Worm (Caenorhabditis elegans): ENCODE measurements around the gene T13A10.2.
A peak's percentile ranks its signal among the peaks of the same experiment; 100 is the strongest.

The T13A10.2 gene

ce11 chrIV:6271923-6272322, 18.8 kb downstream of the T13A10.2 start, which contains the start of gene srv-31:
TSS of gene srv-31 (minus strand) at chrIV:6272023.
- no peak for TF ChIP-seq B0310.2 (tag; optimal IDR thresholded peaks at IDR 0.05)
- TF ChIP-seq ceh-36 (tag; optimal IDR thresholded peaks at IDR 0.05) = no peak
- TF ChIP-seq ceh-13 (GFP tag; optimal IDR thresholded peaks at IDR 0.05) = no peak

- TF ChIP-seq hmg-4 (GFP tag; optimal IDR thresholded peaks at IDR 0.05) (no peak), hmbx-1 (tag; optimal IDR thresholded peaks at IDR 0.05) (no peak), scrt-1 (GFP tag; IDR thresholded peaks at IDR 0.05) (no peak), tbx-37 (GFP tag; conservative IDR thresholded peaks at IDR 0.05) (no peak), F13C5.2 (tag; optimal IDR thresholded peaks at IDR 0.05) (no peak), aly-1 (tag; optimal IDR thresholded peaks at IDR 0.05) (no peak), tra-4 (tag; optimal IDR thresholded peaks at IDR 0.05) (no peak), B0310.2 (tag; optimal IDR thresholded peaks at IDR 0.05) (no peak), flt-1 (GFP tag; IDR thresholded peaks at IDR 0.05) (no peak), hnd-1 (tag; optimal IDR thresholded peaks at IDR 0.05) (no peak), ets-7 (tag; optimal IDR thresholded peaks at IDR 0.05) (no peak), ceh-13 (GFP tag; optimal IDR thresholded peaks at IDR 0.05) (no peak), pes-1 (GFP tag; IDR thresholded peaks at IDR 0.05) (no peak), ama-1 (optimal IDR thresholded peaks at IDR 0.05) (no peak), sea-1 (GFP tag; conservative IDR thresholded peaks at IDR 0.05) (no peak), tbx-11 (GFP tag; IDR thresholded peaks at IDR 0.05) (no peak), ceh-36 (tag; optimal IDR thresholded peaks at IDR 0.05) (no peak)
These were observed 22.6 kb downstream of the T13A10.2 start, which contains the start of the genes aat-4 and T13A10.1 for ce11 chrIV:6275671-6276209. TSS of gene aat-4 (minus strand) at chrIV:6275721. TSS of gene T13A10.1 (plus strand) at chrIV:6276081.

- no peak for TF ChIP-seq pes-1 (GFP tag; IDR thresholded peaks at IDR 0.05)
- no peak for TF ChIP-seq B0310.2 (tag; optimal IDR thresholded peaks at IDR 0.05)
- no peak for TF ChIP-seq tra-4 (tag; optimal IDR thresholded peaks at IDR 0.05)
- TF ChIP-seq hmbx-1 (tag; optimal IDR thresholded peaks at IDR 0.05) = no peak
- no peak for TF ChIP-seq hmg-4 (GFP tag; optimal IDR thresholded peaks at IDR 0.05)
These were observed 26.3 kb downstream of the T13A10.2 start, which contains the start of gene sams-5 for ce11 chrIV:6279392-6279791. TSS of gene sams-5 (minus strand) at chrIV:6279522.

- no peak for TF ChIP-seq ceh-13 (GFP tag; optimal IDR thresholded peaks at IDR 0.05)
- TF ChIP-seq F13C5.2 (tag; optimal IDR thresholded peaks at IDR 0.05) = no peak
- no peak for TF ChIP-seq sea-1 (GFP tag; conservative IDR thresholded peaks at IDR 0.05)
- TF ChIP-seq ets-7 (tag; optimal IDR thresholded peaks at IDR 0.05) = no peak
- no peak for TF ChIP-seq tbx-11 (GFP tag; IDR thresholded peaks at IDR 0.05)
- no peak for TF ChIP-seq tbx-37 (GFP tag; conservative IDR thresholded peaks at IDR 0.05)
These were observed 29.0 kb downstream of the T13A10.2 start, which contains the start of gene srv-32 for ce11 chrIV:6282143-6282542. TSS of gene srv-32 (minus strand) at chrIV:6282243.

- TF ChIP-seq ceh-36 (tag; optimal IDR thresholded peaks at IDR 0.05) (no peak), tra-4 (tag; optimal IDR thresholded peaks at IDR 0.05) (no peak), pes-1 (GFP tag; IDR thresholded peaks at IDR 0.05) (no peak), ceh-13 (GFP tag; optimal IDR thresholded peaks at IDR 0.05) (no peak), tbx-37 (GFP tag; conservative IDR thresholded peaks at IDR 0.05) (no peak), B0310.2 (tag; optimal IDR thresholded peaks at IDR 0.05) (no peak), sea-1 (GFP tag; conservative IDR thresholded peaks at IDR 0.05) (no peak)
These were observed 31.2 kb downstream of the T13A10.2 start, which contains the start of gene ops-1 for ce11 chrIV:6284277-6284676. TSS of gene ops-1 (minus strand) at chrIV:6284377.

- no peak for TF ChIP-seq hmg-4 (GFP tag; optimal IDR thresholded peaks at IDR 0.05)
- no peak for TF ChIP-seq ceh-13 (GFP tag; optimal IDR thresholded peaks at IDR 0.05)
- no peak for TF ChIP-seq hmbx-1 (tag; optimal IDR thresholded peaks at IDR 0.05)
- TF ChIP-seq tra-4 (tag; optimal IDR thresholded peaks at IDR 0.05) = no peak
- TF ChIP-seq sea-1 (GFP tag; conservative IDR thresholded peaks at IDR 0.05) = no peak
These were observed 37.6 kb downstream of the T13A10.2 start, which contains the start of gene srv-24 for ce11 chrIV:6290741-6291140. TSS of gene srv-24 (minus strand) at chrIV:6290841.

ce11 chrIV:6294081-6294480, 41.0 kb downstream of the T13A10.2 start, which contains the start of gene hil-2:
TSS of gene hil-2 (plus strand) at chrIV:6294240.
- no peak for TF ChIP-seq ceh-13 (GFP tag; optimal IDR thresholded peaks at IDR 0.05)
- 0 out of 2 replicates have a peak, but pooled peaks have one; percentile 37 for TF ChIP-seq sea-1 (GFP tag; conservative IDR thresholded peaks at IDR 0.05)
- TF ChIP-seq tbx-37 (GFP tag; conservative IDR thresholded peaks at IDR 0.05) = no peak
- TF ChIP-seq hnd-1 (tag; optimal IDR thresholded peaks at IDR 0.05) = no peak
- TF ChIP-seq F13C5.2 (tag; optimal IDR thresholded peaks at IDR 0.05) = no peak
- TF ChIP-seq tbx-11 (GFP tag; IDR thresholded peaks at IDR 0.05) = 0 out of 2 replicates have a peak, but pooled peaks have one; percentile 13
- no peak for TF ChIP-seq tra-4 (tag; optimal IDR thresholded peaks at IDR 0.05)
- TF ChIP-seq ama-1 (optimal IDR thresholded peaks at IDR 0.05) = peak; percentile 93
- TF ChIP-seq ceh-36 (tag; optimal IDR thresholded peaks at IDR 0.05) = no peak
- no peak for TF ChIP-seq scrt-1 (GFP tag; IDR thresholded peaks at IDR 0.05)
- peak; percentile 53; the same call in 1 of the 2 replicates for TF ChIP-seq flt-1 (GFP tag; IDR thresholded peaks at IDR 0.05)
- TF ChIP-seq ets-7 (tag; optimal IDR thresholded peaks at IDR 0.05) = no peak
- TF ChIP-seq hmbx-1 (tag; optimal IDR thresholded peaks at IDR 0.05) = no peak
- no peak for TF ChIP-seq B0310.2 (tag; optimal IDR thresholded peaks at IDR 0.05)
- TF ChIP-seq pes-1 (GFP tag; IDR thresholded peaks at IDR 0.05) = no peak
- TF ChIP-seq hmg-4 (GFP tag; optimal IDR thresholded peaks at IDR 0.05) = no peak
- no peak for TF ChIP-seq aly-1 (tag; optimal IDR thresholded peaks at IDR 0.05)

- no peak for TF ChIP-seq ceh-36 (tag; optimal IDR thresholded peaks at IDR 0.05)
- TF ChIP-seq sea-1 (GFP tag; conservative IDR thresholded peaks at IDR 0.05) = no peak
- no peak for TF ChIP-seq tra-4 (tag; optimal IDR thresholded peaks at IDR 0.05)
- TF ChIP-seq hnd-1 (tag; optimal IDR thresholded peaks at IDR 0.05) = no peak
- TF ChIP-seq hmbx-1 (tag; optimal IDR thresholded peaks at IDR 0.05) = no peak
- TF ChIP-seq pes-1 (GFP tag; IDR thresholded peaks at IDR 0.05) = no peak
- no peak for TF ChIP-seq ets-7 (tag; optimal IDR thresholded peaks at IDR 0.05)
- no peak for TF ChIP-seq ama-1 (optimal IDR thresholded peaks at IDR 0.05)
- no peak for TF ChIP-seq F13C5.2 (tag; optimal IDR thresholded peaks at IDR 0.05)
- no peak for TF ChIP-seq ceh-13 (GFP tag; optimal IDR thresholded peaks at IDR 0.05)
- no peak for TF ChIP-seq aly-1 (tag; optimal IDR thresholded peaks at IDR 0.05)
- TF ChIP-seq hmg-4 (GFP tag; optimal IDR thresholded peaks at IDR 0.05) = no peak
- TF ChIP-seq tbx-37 (GFP tag; conservative IDR thresholded peaks at IDR 0.05) = no peak
- TF ChIP-seq scrt-1 (GFP tag; IDR thresholded peaks at IDR 0.05) = no peak
- TF ChIP-seq tbx-11 (GFP tag; IDR thresholded peaks at IDR 0.05) = no peak
These were observed 45.2 kb downstream of the T13A10.2 start, which contains the start of gene srv-27 for ce11 chrIV:6298253-6298652. TSS of gene srv-27 (minus strand) at chrIV:6298353.

Data from whole organism, early embryonic.